Worm (Caenorhabditis elegans) whole organism, young adult: ENCODE measurements around the gene K05F6.4.

Source experiments
- C17E4.6 ChIP-seq: fragments of 200-800 bp; sonication (Bioruptor generic); IDR thresholded peaks from 2 replicates; pipeline ENCODE4 v1.3.6; 2022; ENCODE audit warnings: missing genetic modification reagents, missing genetic modification characterization, missing compliant biosample characterization
- F10E7.11 ChIP-seq: sonication (generic microtip); optimal IDR thresholded peaks from 2 replicates; lab custom pipeline; 2017; ENCODE audit warnings: mild to moderate bottlenecking, missing genetic modification characterization, moderate library complexity, missing compliant biosample characterization
- F57C9.4 ChIP-seq: sonication (generic microtip); optimal IDR thresholded peaks from 2 replicates; lab custom pipeline; 2017; ENCODE audit warnings: mild to moderate bottlenecking, missing genetic modification characterization, missing compliant biosample characterization
- K11D2.4 ChIP-seq: fragments of 200-800 bp; sonication (Bioruptor generic); IDR thresholded peaks from 2 replicates; pipeline ENCODE4 v1.3.6; 2022; ENCODE audit warnings: missing genetic modification reagents, missing genetic modification characterization, missing compliant biosample characterization
- K12H6.12 ChIP-seq: fragments of 200-800 bp; sonication (Bioruptor generic); optimal IDR thresholded peaks from 2 replicates; lab custom pipeline; 2018; ENCODE audit warnings: mild to moderate bottlenecking, missing genetic modification characterization, missing compliant biosample characterization
- atf-7 ChIP-seq: sonication (generic microtip); optimal IDR thresholded peaks from 2 replicates; lab custom pipeline; 2017; ENCODE audit warnings: mild to moderate bottlenecking, missing genetic modification characterization, missing compliant biosample characterization
- attf-6 ChIP-seq: fragments of 200-800 bp; sonication (Bioruptor generic); IDR thresholded peaks from 2 replicates; pipeline ENCODE4 v1.3.6; 2022; ENCODE audit warnings: missing genetic modification reagents, missing genetic modification characterization, missing compliant biosample characterization
- chd-7 ChIP-seq: sonication (generic microtip); optimal IDR thresholded peaks from 2 replicates; lab custom pipeline; 2016; ENCODE audit warnings: mild to moderate bottlenecking, missing genetic modification characterization, moderate library complexity, missing compliant biosample characterization
- dox-1 ChIP-seq: fragments of 200-800 bp; sonication (Bioruptor generic); IDR thresholded peaks from 2 replicates; pipeline ENCODE4 v1.3.6; 2022; ENCODE audit warnings: missing genetic modification reagents, missing genetic modification characterization, missing compliant biosample characterization
- dpff-1 ChIP-seq: sonication (generic microtip); optimal IDR thresholded peaks from 2 replicates; lab custom pipeline; 2017; ENCODE audit warnings: mild to moderate bottlenecking, missing genetic modification characterization, missing compliant biosample characterization
- dpl-1 ChIP-seq: fragments of 150-350 bp; optimal IDR thresholded peaks from 2 replicates; lab custom pipeline; 2014; ENCODE audit warnings: missing biosample characterization, missing genetic modification reagents, missing genetic modification characterization
- ekl-4 ChIP-seq: fragments of 200-800 bp; sonication (Bioruptor generic); IDR thresholded peaks from 2 replicates; pipeline ENCODE4 v1.3.6; 2022; ENCODE audit warnings: missing genetic modification reagents, missing genetic modification characterization, missing compliant biosample characterization
- hmg-20 ChIP-seq: fragments of 200-800 bp; sonication (Bioruptor generic); IDR thresholded peaks from 2 replicates; pipeline ENCODE4 v1.3.6; 2022; ENCODE audit warnings: missing genetic modification reagents, missing genetic modification characterization, missing compliant biosample characterization
- hsf-1 ChIP-seq: fragments of 200-800 bp; sonication (Bioruptor generic); IDR thresholded peaks from 2 replicates; pipeline ENCODE4 v1.3.6; 2022; ENCODE audit warnings: missing genetic modification reagents, missing genetic modification characterization, missing compliant biosample characterization
- nhr-120 ChIP-seq: fragments of 200-800 bp; sonication (Bioruptor generic); IDR thresholded peaks from 2 replicates; pipeline ENCODE4 v1.3.6; 2022; ENCODE audit warnings: missing genetic modification characterization, missing compliant biosample characterization
- nhr-27 ChIP-seq: fragments of 200-800 bp; sonication (Bioruptor generic); optimal IDR thresholded peaks from 2 replicates; lab custom pipeline; 2018; ENCODE audit warnings: mild to moderate bottlenecking, missing genetic modification characterization, moderate library complexity, missing compliant biosample characterization
- nhr-80 ChIP-seq: sonication (generic microtip); optimal IDR thresholded peaks from 2 replicates; lab custom pipeline; 2016; ENCODE audit warnings: missing genetic modification characterization, missing compliant biosample characterization
- nhr-90 ChIP-seq: sonication (generic microtip); optimal IDR thresholded peaks from 2 replicates; lab custom pipeline; 2016; ENCODE audit warnings: missing genotype, mild to moderate bottlenecking, missing genetic modification characterization, missing compliant biosample characterization
- pbrm-1 ChIP-seq: fragments of 200-800 bp; sonication (Bioruptor generic); IDR thresholded peaks from 2 replicates; pipeline ENCODE4 v1.3.6; 2022; ENCODE audit warnings: missing genetic modification reagents, missing genetic modification characterization, missing compliant biosample characterization
- rec-8 ChIP-seq, 2 experiments: sonication (generic microtip); optimal IDR thresholded peaks; 2 replicates each; lab custom pipeline; 2016; ENCODE audit warnings: mild to moderate bottlenecking in 2 of 2, missing genetic modification characterization in 2 of 2, missing genetic modification reagents in 2 of 2, missing genotype in 2 of 2, missing biosample characterization in 1 of 2, missing compliant biosample characterization in 1 of 2, moderate library complexity in 1 of 2
- sptf-2 ChIP-seq: fragments of 200-800 bp; sonication (Bioruptor generic); optimal IDR thresholded peaks from 2 replicates; lab custom pipeline; 2018; ENCODE audit warnings: mild to moderate bottlenecking, missing genetic modification characterization, missing compliant biosample characterization
- tbp1 ChIP-seq: fragments of 200-800 bp; sonication (Bioruptor generic); optimal IDR thresholded peaks from 2 replicates; lab custom pipeline; 2018; ENCODE audit warnings: mild to moderate bottlenecking, missing genetic modification characterization, missing compliant biosample characterization
- ztf-25 ChIP-seq: fragments of 200-800 bp; sonication (Bioruptor generic); IDR thresholded peaks from 2 replicates; pipeline ENCODE4 v1.3.6; 2022; ENCODE audit warnings: missing genetic modification reagents, missing genetic modification characterization, missing compliant biosample characterization
- ztf-26 ChIP-seq: sonication (generic microtip); optimal IDR thresholded peaks from 2 replicates; lab custom pipeline; 2017; ENCODE audit warnings: missing genetic modification characterization, missing compliant biosample characterization

K05F6.4 gene

DNA sequence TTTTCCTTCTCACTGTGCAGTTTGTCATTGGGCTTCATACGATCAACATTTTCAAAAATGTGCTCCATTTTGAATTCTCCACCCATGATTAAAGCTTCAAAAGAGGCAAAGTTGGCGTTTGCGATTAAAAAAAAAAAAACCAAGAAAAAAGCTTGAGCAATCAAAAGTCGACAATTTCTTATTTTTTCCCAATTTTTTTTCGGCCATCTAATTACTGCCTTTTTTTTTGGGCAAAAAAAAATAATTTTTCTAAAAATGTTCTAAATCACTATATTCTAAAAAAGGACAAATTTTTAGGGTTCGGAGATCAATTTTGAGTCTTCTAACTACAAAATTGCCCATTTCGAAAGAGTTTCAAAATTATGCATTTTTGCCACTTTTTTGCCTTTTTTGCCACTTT lies 32.7 kb downstream of the K05F6.4 start, which contains the start of gene K05F6.10:
Gene K05F6.10, minus strand, starts transcription at position 101 of the 400 bp plus-strand sequence.
- TF ChIP-seq nhr-120 (GFP tag; lab: Robert Waterston, UW) (no peak), C17E4.6 (GFP tag; lab: Robert Waterston, UW) (no peak), dpff-1 (tag; lab: Kevin White, UChicago) (no peak), sptf-2 (GFP tag; lab: Kevin White, UChicago) (no peak)
- TF ChIP-seq, all 124 proteins: peak for 0

DNA sequence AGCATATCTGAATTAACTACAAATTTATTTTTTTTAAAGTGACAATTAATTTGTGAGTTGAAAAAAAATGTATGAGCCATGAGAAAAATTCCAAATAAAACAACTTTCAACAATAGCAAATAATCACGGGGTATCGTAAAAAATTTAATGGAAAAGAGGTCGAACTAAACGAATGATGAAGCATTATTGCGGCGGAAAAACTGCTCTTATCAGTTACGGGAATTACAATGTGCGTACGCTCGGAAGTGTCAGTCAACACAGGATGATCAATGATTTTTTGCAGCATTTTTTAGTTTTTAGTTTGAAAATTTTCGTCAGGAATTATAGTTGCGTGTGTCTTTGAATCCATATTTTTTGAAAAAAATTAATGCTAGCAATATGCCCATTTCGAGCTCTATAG lies 33.5 kb downstream of the K05F6.4 start:
- TF ChIP-seq nhr-80 (tag; lab: Kevin White, UChicago) (peak; percentile 72), dox-1 (GFP tag; lab: Robert Waterston, UW) (peak; percentile 38; the same call in 1 of the 2 replicates), K12H6.12 (tag; lab: Kevin White, UChicago) (no peak), nhr-90 (tag; lab: Kevin White, UChicago) (no peak)
- TF ChIP-seq, all 124 proteins: peak for 2

ce11 chrII:1579886-1580285 lies 36.6 kb downstream of the K05F6.4 start, which contains the start of gene math-38:
TSS of gene math-38 (minus strand) at chrII:1579986.
- TF ChIP-seq ekl-4 (no peak), attf-6 (no peak), nhr-80 (tag; lab: Kevin White, UChicago) (peak; percentile 22), K11D2.4 (GFP tag; lab: Robert Waterston, UW) (no peak), ztf-26 (no peak)
- TF ChIP-seq, all 124 proteins: peak for 1

DNA sequence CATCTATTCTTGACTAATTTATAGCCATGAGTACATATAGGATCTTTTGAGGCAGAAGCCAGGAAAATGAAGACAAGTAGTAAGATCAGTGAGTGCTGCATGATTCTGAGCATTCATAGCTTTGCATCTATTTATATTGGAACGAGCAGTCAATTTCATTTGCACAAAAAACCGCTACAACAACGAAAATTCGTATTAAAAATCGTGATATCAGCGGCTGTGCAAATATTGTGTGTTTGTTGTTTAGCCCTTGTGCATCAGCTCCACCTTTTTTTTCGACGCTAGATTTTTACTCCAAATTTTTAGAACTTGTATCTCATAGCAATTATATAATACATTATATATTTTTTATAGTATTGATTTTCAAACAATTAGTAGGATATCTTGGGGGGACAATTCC lies 40.9 kb downstream of the K05F6.4 start, which contains the start of gene clec-21:
Gene clec-21, minus strand, starts transcription at position 101 of the 400 bp plus-strand sequence.
- TF ChIP-seq ztf-25 (no peak), nhr-27 (tag; lab: Kevin White, UChicago) (no peak), ekl-4 (no peak)

ce11 chrII:1586305-1586704 lies 43.0 kb downstream of the K05F6.4 start, which contains the start of gene T07H3.8:
TSS of gene T07H3.8 (plus strand) at chrII:1586605.
- no peak for TF ChIP-seq tbp1
- no peak for TF ChIP-seq pbrm-1 (GFP tag; lab: Robert Waterston, UW)
- TF ChIP-seq hmg-20: no peak

DNA sequence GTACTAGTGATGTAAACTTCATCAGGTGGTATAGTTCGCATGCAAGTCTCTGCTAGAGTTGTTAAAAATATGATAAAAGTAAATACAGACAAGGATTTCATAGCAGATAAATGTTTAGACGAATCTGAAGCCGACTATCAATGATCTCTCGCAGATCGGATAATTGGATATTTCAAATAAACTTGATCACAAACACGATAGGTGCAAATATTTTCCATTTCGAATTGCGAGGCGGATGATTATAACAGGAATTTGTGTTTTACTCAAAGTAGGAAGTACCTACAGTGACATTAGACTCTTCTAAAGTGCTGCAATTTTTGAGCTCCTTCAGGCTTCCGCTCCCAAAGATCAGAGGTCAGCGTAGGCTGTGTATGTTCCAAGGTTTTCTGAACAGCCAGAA lies 46.6 kb downstream of the K05F6.4 start, which contains the start of gene T07H3.7:
Gene T07H3.7, minus strand, starts transcription at position 101 of the 400 bp plus-strand sequence.
- TF ChIP-seq dpl-1: no peak
- no peak for TF ChIP-seq atf-7 (tag; lab: Kevin White, UChicago)
- no peak for TF ChIP-seq F57C9.4 (tag; lab: Kevin White, UChicago)
- no peak for TF ChIP-seq rec-8 (tag; optimal IDR thresholded peaks at IDR 0.05; lab: Kevin White, UChicago)
- no peak for TF ChIP-seq F10E7.11 (tag; lab: Kevin White, UChicago)
- no peak for TF ChIP-seq K11D2.4 (GFP tag; lab: Robert Waterston, UW)
- no peak for TF ChIP-seq hsf-1 (GFP tag; lab: Robert Waterston, UW)
- no peak for TF ChIP-seq nhr-120 (GFP tag; lab: Robert Waterston, UW)
- no peak for TF ChIP-seq chd-7 (tag; lab: Kevin White, UChicago)
